Worm (Caenorhabditis elegans) whole organism, young adult: ENCODE measurements around the gene F31D4.2.
A peak's percentile ranks its signal among the peaks of the same experiment; 100 is the strongest.

ENCODE experiments used
- Y53F4B.3 ChIP-seq: fragments of 200-800 bp; sonication (Bioruptor generic); IDR thresholded peaks from 2 replicates; pipeline ENCODE4 v1.3.6; 2022; ENCODE audit warnings: missing genetic modification reagents, missing genetic modification characterization, missing compliant biosample characterization
- let-526 ChIP-seq: fragments of 200-800 bp; sonication (Bioruptor generic); IDR thresholded peaks from 2 replicates; pipeline ENCODE4 v1.3.6; 2022; ENCODE audit warnings: missing genetic modification reagents, missing genetic modification characterization, missing compliant biosample characterization
- snpc-4 ChIP-seq, 5 experiments: fragments of 150-350 bp in 1 of 5; sonication (generic microtip) in 4 of 5; optimal IDR thresholded peaks; 2 replicates each; lab custom pipeline; 2014 to 2018; ENCODE audit warnings: missing genetic modification characterization in 5 of 5, missing biosample characterization in 3 of 5, antibody characterized with exemption in 2 of 5, mild to moderate bottlenecking in 2 of 5, missing compliant biosample characterization in 2 of 5, missing genotype in 2 of 5, moderate library complexity in 2 of 5, missing genetic modification reagents in 1 of 5
- zim-3 ChIP-seq: sonication (generic microtip); optimal IDR thresholded peaks from 2 replicates; lab custom pipeline; 2017; ENCODE audit warnings: mild to moderate bottlenecking, missing genetic modification characterization, moderate library complexity, missing compliant biosample characterization
- ztf-28 ChIP-seq: fragments of 200-800 bp; sonication (Bioruptor generic); IDR thresholded peaks from 2 replicates; pipeline ENCODE4 v1.3.6; 2022; ENCODE audit warnings: missing genetic modification reagents, missing genetic modification characterization, missing compliant biosample characterization

ce11 chrV:20793761-20794160 lies 51.6 kb downstream of the F31D4.2 start:
- TF ChIP-seq snpc-4 (GFP tag; optimal IDR thresholded peaks at IDR 0.05; lab: Kevin White, UChicago) (no peak), snpc-4 (tag; optimal IDR thresholded peaks at IDR 0.05; lab: Kevin White, UChicago) (peak in 1 of 4 experiments; percentile 11), ztf-28 (GFP tag; lab: Robert Waterston, UW) (no peak), zim-3 (tag; lab: Kevin White, UChicago) (no peak), let-526 (no peak), Y53F4B.3 (GFP tag; lab: Robert Waterston, UW) (no peak)
